Worm (Caenorhabditis elegans) whole organism, mixed stage, embryonic: ENCODE measurements around the gene rgs-5.

Experiments
- M03D4.4 ChIP-seq: sonication (generic microtip); optimal IDR thresholded peaks from 2 replicates; lab custom pipeline; 2017; ENCODE audit warnings: mild to moderate bottlenecking, missing genetic modification characterization, missing compliant biosample characterization
- bed-3 ChIP-seq: fragments of 200-800 bp; sonication (Bioruptor generic); optimal IDR thresholded peaks from 3 replicates; lab custom pipeline; 2018; ENCODE audit warnings: mild to moderate bottlenecking, missing genetic modification characterization, moderate library complexity, missing compliant biosample characterization
- blmp-1 ChIP-seq: fragments of 150-350 bp; optimal IDR thresholded peaks from 2 replicates; lab custom pipeline; 2014; ENCODE audit warnings: missing biosample characterization, missing genetic modification characterization
- ceh-39 ChIP-seq: fragments of 150-350 bp; optimal IDR thresholded peaks from 2 replicates; lab custom pipeline; 2014; ENCODE audit warnings: missing biosample characterization, missing genetic modification characterization
- ceh-43 ChIP-seq: fragments of 200-800 bp; sonication (Bioruptor generic); optimal IDR thresholded peaks from 2 replicates; lab custom pipeline; 2018; ENCODE audit warnings: mild to moderate bottlenecking, missing genetic modification characterization, moderate library complexity, missing compliant biosample characterization
- ceh-83 ChIP-seq: fragments of 200-800 bp; sonication (Bioruptor generic); optimal IDR thresholded peaks from 2 replicates; lab custom pipeline; 2018; ENCODE audit warnings: mild to moderate bottlenecking, missing genetic modification characterization, missing compliant biosample characterization
- ces-1 ChIP-seq: fragments of 150-350 bp; optimal IDR thresholded peaks from 2 replicates; lab custom pipeline; 2014; ENCODE audit warnings: missing biosample characterization, missing genetic modification reagents, missing genetic modification characterization
- cnd-1 ChIP-seq: fragments of 200-800 bp; sonication (Bioruptor generic); optimal IDR thresholded peaks from 2 replicates; lab custom pipeline; 2018; ENCODE audit warnings: mild to moderate bottlenecking, missing genetic modification characterization, missing compliant biosample characterization
- drap-1 ChIP-seq: fragments of 200-800 bp; sonication (Bioruptor generic); optimal IDR thresholded peaks from 3 replicates; lab custom pipeline; 2018; ENCODE audit warnings: mild to moderate bottlenecking, missing genetic modification characterization, missing compliant biosample characterization
- elt-1 ChIP-seq: sonication (generic microtip); optimal IDR thresholded peaks from 2 replicates; lab custom pipeline; 2017; ENCODE audit warnings: missing genetic modification characterization, mild to moderate bottlenecking, missing compliant biosample characterization, antibody characterized with exemption, moderate library complexity, borderline replicate concordance; ENCODE audit not compliant: insufficient read depth
- elt-3 ChIP-seq: fragments of 150-350 bp; optimal IDR thresholded peaks from 2 replicates; lab custom pipeline; 2014; ENCODE audit warnings: missing biosample characterization, missing genetic modification characterization
- flh-1 ChIP-seq: fragments of 200-800 bp; sonication (Bioruptor generic); optimal IDR thresholded peaks from 2 replicates; lab custom pipeline; 2018; ENCODE audit warnings: mild to moderate bottlenecking, missing genetic modification characterization, moderate library complexity, missing compliant biosample characterization
- ham-2 ChIP-seq: fragments of 200-800 bp; sonication (Bioruptor generic); optimal IDR thresholded peaks from 2 replicates; lab custom pipeline; 2018; ENCODE audit warnings: mild to moderate bottlenecking, missing genetic modification characterization, missing compliant biosample characterization
- hlh-1 ChIP-seq: fragments of 150-350 bp; optimal IDR thresholded peaks from 2 replicates; lab custom pipeline; 2014; ENCODE audit warnings: missing biosample characterization, missing genetic modification reagents, missing genetic modification characterization
- lin-13 ChIP-seq: fragments of 150-350 bp; optimal IDR thresholded peaks from 2 replicates; lab custom pipeline; 2014; ENCODE audit warnings: missing biosample characterization, missing genetic modification characterization
- lin-32 ChIP-seq: fragments of 200-800 bp; sonication (Bioruptor generic); optimal IDR thresholded peaks from 2 replicates; lab custom pipeline; 2018; ENCODE audit warnings: mild to moderate bottlenecking, missing genetic modification characterization, missing compliant biosample characterization
- lsy-2 ChIP-seq: fragments of 150-350 bp; optimal IDR thresholded peaks from 2 replicates; lab custom pipeline; 2014; ENCODE audit warnings: missing biosample characterization, missing genetic modification characterization
- mab-5 ChIP-seq: fragments of 150-350 bp; optimal IDR thresholded peaks from 2 replicates; lab custom pipeline; 2014; ENCODE audit warnings: missing biosample characterization, missing genetic modification characterization
- mep-1 ChIP-seq: fragments of 150-350 bp; optimal IDR thresholded peaks from 2 replicates; lab custom pipeline; 2017; ENCODE audit warnings: missing biosample characterization, missing genetic modification reagents, missing genetic modification characterization, inconsistent platforms
- mls-2 ChIP-seq: sonication (generic microtip); optimal IDR thresholded peaks from 2 replicates; lab custom pipeline; 2016; ENCODE audit warnings: mild to moderate bottlenecking, missing genetic modification characterization, moderate library complexity, missing compliant biosample characterization
- nhr-12 ChIP-seq: fragments of 150-350 bp; optimal IDR thresholded peaks from 2 replicates; lab custom pipeline; 2014; ENCODE audit warnings: missing biosample characterization, missing genetic modification characterization
- nhr-2 ChIP-seq: fragments of 150-350 bp; optimal IDR thresholded peaks from 2 replicates; lab custom pipeline; 2014; ENCODE audit warnings: missing biosample characterization, missing genetic modification characterization
- nhr-237 ChIP-seq: fragments of 150-350 bp; optimal IDR thresholded peaks from 2 replicates; lab custom pipeline; 2014; ENCODE audit warnings: missing biosample characterization, missing genetic modification characterization
- nhr-28 ChIP-seq: fragments of 150-350 bp; optimal IDR thresholded peaks from 2 replicates; lab custom pipeline; 2014; ENCODE audit warnings: missing biosample characterization, missing genetic modification characterization
- nhr-76 ChIP-seq: sonication (generic microtip); optimal IDR thresholded peaks from 2 replicates; lab custom pipeline; 2017; ENCODE audit warnings: missing biosample characterization, missing genetic modification characterization
- pha-4 ChIP-seq: fragments of 150-350 bp; optimal IDR thresholded peaks from 2 replicates; lab custom pipeline; 2018; ENCODE audit warnings: missing biosample characterization, missing genetic modification reagents, missing genetic modification characterization
- sem-2 ChIP-seq: fragments of 200-800 bp; sonication (Bioruptor generic); optimal IDR thresholded peaks from 2 replicates; lab custom pipeline; 2018; ENCODE audit warnings: mild to moderate bottlenecking, missing genetic modification characterization, missing compliant biosample characterization
- snpc-4 ChIP-seq: fragments of 150-350 bp; optimal IDR thresholded peaks from 2 replicates; lab custom pipeline; 2014; ENCODE audit warnings: missing biosample characterization, missing genetic modification characterization
- sptf-1 ChIP-seq: sonication (generic microtip); optimal IDR thresholded peaks from 2 replicates; lab custom pipeline; 2017; ENCODE audit warnings: mild to moderate bottlenecking, missing genetic modification characterization, moderate library complexity, missing compliant biosample characterization
- tbx-8 ChIP-seq: fragments of 200-800 bp; sonication (Bioruptor generic); optimal IDR thresholded peaks from 2 replicates; lab custom pipeline; 2018; ENCODE audit warnings: mild to moderate bottlenecking, missing genetic modification characterization, moderate library complexity, missing compliant biosample characterization
- unc-120 ChIP-seq: sonication (generic microtip); optimal IDR thresholded peaks from 2 replicates; lab custom pipeline; 2017; ENCODE audit warnings: missing genetic modification characterization, missing compliant biosample characterization; ENCODE audit not compliant: poor library complexity, severe bottlenecking
- unc-39 ChIP-seq: fragments of 150-350 bp; optimal IDR thresholded peaks from 2 replicates; lab custom pipeline; 2014; ENCODE audit warnings: missing biosample characterization, missing genetic modification characterization
- unc-62 ChIP-seq: fragments of 150-350 bp; optimal IDR thresholded peaks from 2 replicates; lab custom pipeline; 2014; ENCODE audit warnings: missing biosample characterization, missing genetic modification reagents, missing genetic modification characterization
- zip-8 ChIP-seq: fragments of 150-350 bp; optimal IDR thresholded peaks from 2 replicates; lab custom pipeline; 2014; ENCODE audit warnings: missing biosample characterization, missing genetic modification characterization
- ztf-11 ChIP-seq: fragments of 150-350 bp; optimal IDR thresholded peaks from 2 replicates; lab custom pipeline; 2014; ENCODE audit warnings: missing biosample characterization, missing genetic modification characterization

Gene rgs-5

ce11 chrIII:5674196-5674595 is 24.2 kb upstream of the rgs-5 start:
- TF ChIP-seq snpc-4 (tag; lab: Kevin White, UChicago) (no peak), mls-2 (no peak), nhr-28 (tag; lab: Kevin White, UChicago) (no peak), unc-120 (tag; lab: Kevin White, UChicago) (no peak), elt-3 (tag; lab: Kevin White, UChicago) (no peak), mep-1 (tag; lab: Kevin White, UChicago) (no peak), tbx-8 (GFP tag; lab: Kevin White, UChicago) (no peak), ces-1 (GFP tag; lab: Kevin White, UChicago) (no peak), ceh-39 (no peak)

DNA sequence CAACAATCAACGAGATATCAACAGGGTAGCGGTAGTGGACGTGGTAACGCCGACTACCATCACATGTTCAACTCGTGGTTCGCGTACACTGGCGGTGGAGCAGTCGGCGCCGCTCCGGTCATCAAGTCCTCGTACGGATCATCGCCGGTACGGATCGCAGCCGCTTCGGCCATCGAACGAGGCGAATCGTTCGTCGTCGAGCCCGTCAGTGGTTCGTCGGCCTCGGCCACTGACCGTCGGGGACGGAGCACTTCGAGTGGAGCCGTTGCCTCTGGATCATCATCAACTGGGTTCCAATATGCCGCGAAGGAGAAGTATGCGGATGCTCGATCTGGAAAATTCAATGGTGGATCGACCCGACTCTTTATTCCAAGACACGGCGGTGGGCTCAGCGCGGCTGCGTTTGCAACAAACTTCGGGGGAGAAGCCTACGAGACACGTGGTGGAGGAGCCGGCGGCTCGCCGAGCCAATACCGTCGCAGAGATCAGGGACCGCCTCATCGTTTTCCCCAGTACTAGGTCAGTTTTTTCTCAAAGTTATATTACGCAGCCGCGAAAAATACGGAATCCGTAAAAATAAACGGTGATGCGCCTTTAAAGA is 22.9 kb upstream of the rgs-5 start:
- no peak for TF ChIP-seq ces-1 (GFP tag; lab: Kevin White, UChicago)
- peak; percentile 2 for TF ChIP-seq sem-2 (GFP tag; lab: Kevin White, UChicago)
- TF ChIP-seq, all 35 proteins: peak for 1

ce11 chrIII:5677790-5678189 is 20.6 kb upstream of the rgs-5 start, which contains the start of gene F54E7.9:
Gene F54E7.9, minus strand, starts transcription at chrIII:5677890.
- TF ChIP-seq hlh-1 (tag; lab: Kevin White, UChicago) (no peak), tbx-8 (GFP tag; lab: Kevin White, UChicago) (no peak), elt-1 (no peak), nhr-2 (tag; lab: Kevin White, UChicago) (no peak), lin-32 (GFP tag; lab: Kevin White, UChicago) (no peak), cnd-1 (no peak), sem-2 (GFP tag; lab: Kevin White, UChicago) (no peak), ceh-43 (GFP tag; lab: Kevin White, UChicago) (no peak), ztf-11 (tag; lab: Kevin White, UChicago) (no peak)

DNA sequence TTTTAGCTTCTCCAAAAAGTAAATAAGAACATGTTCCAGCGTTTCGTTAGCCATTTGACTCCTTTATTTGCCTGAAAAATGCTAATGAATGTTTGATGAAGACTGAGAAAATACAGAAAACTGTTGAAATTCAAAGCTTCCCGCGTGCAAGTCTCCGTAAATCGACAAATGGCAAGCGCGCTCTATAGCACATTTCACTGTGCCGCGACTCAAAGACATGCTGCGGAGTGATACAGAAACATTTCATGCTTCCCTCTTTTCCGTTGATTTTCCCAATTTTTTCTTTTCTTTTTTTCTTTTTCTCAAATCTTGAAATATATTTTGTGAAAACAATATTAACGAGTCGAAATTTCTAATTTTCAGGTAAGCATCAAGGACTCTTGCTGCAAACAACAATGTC is 19.4 kb upstream of the rgs-5 start, which contains the start of the genes ska-3 and rps-12:
TSS of gene ska-3 (minus strand) at position 71 of the 400 bp plus-strand sequence.
TSS of gene rps-12 (plus strand) at position 364 of the 400 bp plus-strand sequence.
- TF ChIP-seq ces-1 (GFP tag; lab: Kevin White, UChicago): peak; percentile 81
- TF ChIP-seq cnd-1: peak; percentile 45
- TF ChIP-seq lsy-2 (tag; lab: Kevin White, UChicago): peak; percentile 92
- peak; percentile 86 for TF ChIP-seq drap-1
- peak; percentile 11 for TF ChIP-seq sem-2 (GFP tag; lab: Kevin White, UChicago)
- TF ChIP-seq mab-5 (tag; lab: Kevin White, UChicago): peak; percentile 60
- peak; percentile 85 for TF ChIP-seq unc-62 (GFP tag; lab: Kevin White, UChicago)
- peak; percentile 99 for TF ChIP-seq pha-4 (tag; lab: Kevin White, UChicago)
- peak; percentile 53 for TF ChIP-seq elt-1
- TF ChIP-seq mep-1 (tag; lab: Kevin White, UChicago): peak; percentile 100
- TF ChIP-seq sptf-1 (tag; lab: Kevin White, UChicago): peak; percentile 88
- peak; percentile 55 for TF ChIP-seq tbx-8 (GFP tag; lab: Kevin White, UChicago)
- peak; percentile 73 for TF ChIP-seq mls-2
- peak; percentile 54 for TF ChIP-seq nhr-2 (tag; lab: Kevin White, UChicago)
- no peak for TF ChIP-seq snpc-4 (tag; lab: Kevin White, UChicago)
- TF ChIP-seq elt-3 (tag; lab: Kevin White, UChicago): peak; percentile 55
- TF ChIP-seq nhr-76 (tag; lab: Kevin White, UChicago): no peak
- peak; percentile 90 for TF ChIP-seq nhr-12 (tag; lab: Kevin White, UChicago)
- TF ChIP-seq ceh-83: peak; percentile 25
- peak; percentile 88 for TF ChIP-seq unc-120 (tag; lab: Kevin White, UChicago)
- no peak for TF ChIP-seq lin-32 (GFP tag; lab: Kevin White, UChicago)
- TF ChIP-seq nhr-237 (tag; lab: Kevin White, UChicago): peak; percentile 98
- TF ChIP-seq unc-39: no peak
- peak; percentile 87 for TF ChIP-seq ham-2 (GFP tag; lab: Kevin White, UChicago)
- TF ChIP-seq zip-8: no peak
- TF ChIP-seq ceh-39: peak; percentile 95
- TF ChIP-seq bed-3 (GFP tag; lab: Kevin White, UChicago): peak; percentile 26
- peak; percentile 9 for TF ChIP-seq ceh-43 (GFP tag; lab: Kevin White, UChicago)
- no peak for TF ChIP-seq flh-1
- TF ChIP-seq lin-13: peak; percentile 99
- peak; percentile 69 for TF ChIP-seq ztf-11 (tag; lab: Kevin White, UChicago)
- peak; percentile 24 for TF ChIP-seq nhr-28 (tag; lab: Kevin White, UChicago)
- peak; percentile 89 for TF ChIP-seq M03D4.4 (tag; lab: Kevin White, UChicago)
- TF ChIP-seq blmp-1: no peak
- peak; percentile 66 for TF ChIP-seq hlh-1 (tag; lab: Kevin White, UChicago)
- TF ChIP-seq, all 35 proteins: peak for 28
